Fruit fly (Drosophila melanogaster): ENCODE results near the gene CG33922.

DNA sequence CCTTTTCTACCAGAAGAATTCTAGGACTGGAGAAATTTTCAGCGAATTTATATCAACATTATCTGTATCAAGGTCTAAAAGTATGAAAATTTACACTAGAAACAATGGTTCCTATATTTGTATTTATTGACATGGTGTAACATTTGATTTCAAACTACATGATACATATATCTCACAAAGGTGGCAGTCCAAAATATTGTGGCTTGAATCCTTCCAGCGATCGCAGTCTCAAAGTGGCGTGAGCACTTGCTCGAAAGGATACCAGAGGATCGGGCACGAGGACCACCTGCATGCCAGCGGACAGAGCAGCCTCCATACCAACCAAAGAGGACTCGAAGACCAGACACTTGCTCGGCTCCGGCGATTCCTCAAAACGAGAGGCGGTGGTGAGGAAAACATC lies 10.0 kb upstream of the CG33922 start, which contains the start of gene CG5561:
- TF ChIP-seq rgr (GFP tag; optimal IDR thresholded peaks at IDR 0.05), result no peak
- no peak for TF ChIP-seq CG32264 (GFP tag; optimal IDR thresholded peaks at IDR 0.05)
- TF ChIP-seq OdsH (GFP tag; optimal IDR thresholded peaks at IDR 0.05), result no peak
- no peak for TF ChIP-seq psq (GFP tag; optimal IDR thresholded peaks at IDR 0.05)
- no peak for TF ChIP-seq ey (GFP tag; optimal IDR thresholded peaks at IDR 0.05)
- TF ChIP-seq Dif (GFP tag; optimal IDR thresholded peaks at IDR 0.05; ENCODE audit: partially characterized antibody), result no peak
- no peak for TF ChIP-seq Vsx2 (GFP tag; optimal IDR thresholded peaks at IDR 0.05; ENCODE audit: partially characterized antibody)
- no peak for TF ChIP-seq dsf (GFP tag; optimal IDR thresholded peaks at IDR 0.05; ENCODE audit: borderline replicate concordance)
- no peak for TF ChIP-seq N (GFP tag; optimal IDR thresholded peaks at IDR 0.05)
- no peak for TF ChIP-seq jim (GFP tag; optimal IDR thresholded peaks at IDR 0.05)
- TF ChIP-seq GATAd (GFP tag; optimal IDR thresholded peaks at IDR 0.05), result no peak
- no peak for TF ChIP-seq brk (GFP tag; optimal IDR thresholded peaks at IDR 0.05)

All from whole organism, wandering third instar larva.